Worm (Caenorhabditis elegans) whole organism, L4 larva: ENCODE data around the gene srg-6.

Experiments
- Y5F2A.4 ChIP-seq: fragments of 200-800 bp; sonication (Bioruptor generic); optimal IDR thresholded peaks from 2 replicates; lab custom pipeline; 2018; ENCODE audit warnings: mild to moderate bottlenecking, missing genetic modification characterization, missing compliant biosample characterization
- aha-1 ChIP-seq: fragments of 150-350 bp; peaks from one replicate; lab custom pipeline; 2014; ENCODE audit warnings: missing biosample characterization, missing genetic modification characterization
- ama-1 ChIP-seq: fragments of 150-350 bp; optimal IDR thresholded peaks from 2 replicates; lab custom pipeline; 2014; ENCODE audit warnings: inconsistent platforms, mixed read lengths
- attf-4 ChIP-seq: sonication (generic microtip); optimal IDR thresholded peaks from 3 replicates; lab custom pipeline; 2017; ENCODE audit warnings: missing biosample characterization, missing genetic modification characterization
- ceh-20 ChIP-seq: fragments of 200-800 bp; sonication (Bioruptor generic); IDR thresholded peaks from 2 replicates; pipeline ENCODE4 v1.3.6; 2022; ENCODE audit warnings: missing genetic modification reagents, missing genetic modification characterization, missing compliant biosample characterization
- ces-1 ChIP-seq: fragments of 150-350 bp; sonication (generic microtip); optimal IDR thresholded peaks from 4 replicates; lab custom pipeline; 2014; ENCODE audit warnings: missing biosample characterization, missing genetic modification reagents, missing genetic modification characterization
- cey-2 ChIP-seq: sonication (generic microtip); optimal IDR thresholded peaks from 3 replicates; lab custom pipeline; 2017; ENCODE audit warnings: missing genetic modification characterization, mild to moderate bottlenecking, missing compliant biosample characterization, antibody characterized with exemption, borderline replicate concordance; ENCODE audit not compliant: insufficient read depth
- daf-16 ChIP-seq, 3 experiments: sonication (generic microtip); optimal IDR thresholded peaks; 2 replicates each; lab custom pipeline; 2016 to 2017; ENCODE audit warnings: missing genetic modification characterization in 3 of 3, missing genetic modification reagents in 3 of 3, mild to moderate bottlenecking in 2 of 3, missing compliant biosample characterization in 2 of 3, missing biosample characterization in 1 of 3, moderate library complexity in 1 of 3
- dmd-6 ChIP-seq: fragments of 200-800 bp; sonication (Bioruptor generic); IDR thresholded peaks from 2 replicates; pipeline ENCODE4 v1.3.6; 2022; ENCODE audit warnings: missing genetic modification reagents, missing genetic modification characterization, missing compliant biosample characterization
- dmd-9 ChIP-seq: fragments of 200-800 bp; sonication (Bioruptor generic); IDR thresholded peaks from 2 replicates; pipeline ENCODE4 v1.3.6; 2022; ENCODE audit warnings: missing genetic modification reagents, missing genetic modification characterization, missing compliant biosample characterization
- dve-1 ChIP-seq: sonication (generic microtip); optimal IDR thresholded peaks from 2 replicates; lab custom pipeline; 2017; ENCODE audit warnings: antibody characterized with exemption, mild to moderate bottlenecking, missing genetic modification characterization, missing compliant biosample characterization; ENCODE audit not compliant: insufficient read depth
- fkh-10 ChIP-seq: fragments of 150-350 bp; optimal IDR thresholded peaks from 2 replicates; lab custom pipeline; 2014; ENCODE audit warnings: missing biosample characterization, missing genetic modification reagents, missing genetic modification characterization
- hlh-11 ChIP-seq: fragments of 200-800 bp; sonication (Bioruptor generic); optimal IDR thresholded peaks from 2 replicates; lab custom pipeline; 2018; ENCODE audit warnings: mild to moderate bottlenecking, missing genetic modification characterization, missing compliant biosample characterization
- hmg-1.1 ChIP-seq: fragments of 200-800 bp; sonication (Bioruptor generic); IDR thresholded peaks from 2 replicates; pipeline ENCODE4 v1.3.6; 2022; ENCODE audit warnings: missing genetic modification reagents, missing genetic modification characterization, missing compliant biosample characterization
- jun-1 ChIP-seq: fragments of 150-350 bp; optimal IDR thresholded peaks from 2 replicates; lab custom pipeline; 2014; ENCODE audit warnings: missing biosample characterization, missing genetic modification reagents, missing genetic modification characterization
- lin-13 ChIP-seq: fragments of 150-350 bp; optimal IDR thresholded peaks from 2 replicates; lab custom pipeline; 2014; ENCODE audit warnings: missing biosample characterization, missing genetic modification reagents, missing genetic modification characterization
- lin-15B ChIP-seq: fragments of 150-350 bp; sonication (generic microtip); optimal IDR thresholded peaks from 3 replicates; lab custom pipeline; 2014; ENCODE audit warnings: missing biosample characterization, missing genetic modification characterization
- lir-3 ChIP-seq: sonication (generic microtip); optimal IDR thresholded peaks from 2 replicates; lab custom pipeline; 2016; ENCODE audit warnings: mild to moderate bottlenecking, missing genetic modification characterization, missing compliant biosample characterization
- mep-1 ChIP-seq: fragments of 150-350 bp; sonication (generic microtip); optimal IDR thresholded peaks from 3 replicates; lab custom pipeline; 2014; ENCODE audit warnings: missing biosample characterization, missing genetic modification characterization
- mes-2 ChIP-seq: sonication (generic microtip); optimal IDR thresholded peaks from 2 replicates; lab custom pipeline; 2016; ENCODE audit warnings: missing genotype, mild to moderate bottlenecking, missing genetic modification characterization, missing compliant biosample characterization; ENCODE audit not compliant: poor library complexity, severe bottlenecking
- mxl-3 ChIP-seq: fragments of 200-800 bp; sonication (Bioruptor generic); optimal IDR thresholded peaks from 2 replicates; lab custom pipeline; 2018; ENCODE audit warnings: mild to moderate bottlenecking, missing genetic modification characterization, missing compliant biosample characterization
- nhr-11 ChIP-seq: fragments of 150-350 bp; optimal IDR thresholded peaks from 2 replicates; lab custom pipeline; 2014; ENCODE audit warnings: missing biosample characterization, missing genetic modification characterization
- nhr-237 ChIP-seq: sonication (generic microtip); optimal IDR thresholded peaks from 2 replicates; lab custom pipeline; 2017; ENCODE audit warnings: missing biosample characterization, missing genetic modification characterization
- nhr-48 ChIP-seq: sonication (generic microtip); optimal IDR thresholded peaks from 2 replicates; lab custom pipeline; 2016; ENCODE audit warnings: mild to moderate bottlenecking, missing genetic modification characterization, missing compliant biosample characterization
- nhr-6 ChIP-seq: fragments of 150-350 bp; optimal IDR thresholded peaks from 2 replicates; lab custom pipeline; 2014; ENCODE audit warnings: missing biosample characterization, missing genetic modification characterization
- php-3 ChIP-seq: fragments of 200-800 bp; sonication (Bioruptor generic); IDR thresholded peaks from 2 replicates; pipeline ENCODE4 v1.3.6; 2022; ENCODE audit warnings: missing genetic modification reagents, missing genetic modification characterization, missing compliant biosample characterization
- pqm-1 ChIP-seq: sonication (generic microtip); optimal IDR thresholded peaks from 2 replicates; lab custom pipeline; 2017; ENCODE audit warnings: missing biosample characterization, missing genetic modification characterization
- set-16 ChIP-seq: fragments of 200-800 bp; sonication (Bioruptor generic); IDR thresholded peaks from 2 replicates; pipeline ENCODE4 v1.3.6; 2022; ENCODE audit warnings: missing genetic modification reagents, missing genetic modification characterization, missing compliant biosample characterization
- spr-1 ChIP-seq: sonication (generic microtip); optimal IDR thresholded peaks from 2 replicates; lab custom pipeline; 2016; ENCODE audit warnings: mild to moderate bottlenecking, missing genetic modification characterization, missing compliant biosample characterization
- spr-3 ChIP-seq: fragments of 200-800 bp; sonication (Bioruptor generic); optimal IDR thresholded peaks from 2 replicates; lab custom pipeline; 2018; ENCODE audit warnings: mild to moderate bottlenecking, missing genetic modification characterization, missing compliant biosample characterization
- tra-1 ChIP-seq: fragments of 200-800 bp; sonication (Bioruptor generic); IDR thresholded peaks from 2 replicates; pipeline ENCODE4 v1.3.6; 2022; ENCODE audit warnings: missing genetic modification reagents, missing genetic modification characterization, missing compliant biosample characterization
- unc-62 ChIP-seq, 3 experiments: fragments of 150-350 bp in 1 of 3; sonication (generic microtip); optimal IDR thresholded peaks in 2 of 3; peaks in 1 of 3; 1 replicate in 1 of 3; 2 replicates in 2 of 3; lab custom pipeline; 2014 to 2017; ENCODE audit warnings: missing biosample characterization in 3 of 3, missing genetic modification characterization in 3 of 3, missing genetic modification reagents in 3 of 3, missing genotype in 1 of 3
- zfp-3 ChIP-seq: fragments of 200-800 bp; sonication (Bioruptor generic); conservative IDR thresholded peaks from 2 replicates; pipeline ENCODE4 v1.3.6; 2022; ENCODE audit warnings: missing genetic modification reagents, missing genetic modification characterization, missing compliant biosample characterization
- zip-2 ChIP-seq: fragments of 150-350 bp; optimal IDR thresholded peaks from 2 replicates; lab custom pipeline; 2014; ENCODE audit warnings: missing biosample characterization, missing genetic modification characterization
- ztf-7 ChIP-seq: fragments of 150-350 bp; optimal IDR thresholded peaks from 2 replicates; lab custom pipeline; 2014; ENCODE audit warnings: missing biosample characterization, missing genetic modification characterization

srg-6 gene

DNA sequence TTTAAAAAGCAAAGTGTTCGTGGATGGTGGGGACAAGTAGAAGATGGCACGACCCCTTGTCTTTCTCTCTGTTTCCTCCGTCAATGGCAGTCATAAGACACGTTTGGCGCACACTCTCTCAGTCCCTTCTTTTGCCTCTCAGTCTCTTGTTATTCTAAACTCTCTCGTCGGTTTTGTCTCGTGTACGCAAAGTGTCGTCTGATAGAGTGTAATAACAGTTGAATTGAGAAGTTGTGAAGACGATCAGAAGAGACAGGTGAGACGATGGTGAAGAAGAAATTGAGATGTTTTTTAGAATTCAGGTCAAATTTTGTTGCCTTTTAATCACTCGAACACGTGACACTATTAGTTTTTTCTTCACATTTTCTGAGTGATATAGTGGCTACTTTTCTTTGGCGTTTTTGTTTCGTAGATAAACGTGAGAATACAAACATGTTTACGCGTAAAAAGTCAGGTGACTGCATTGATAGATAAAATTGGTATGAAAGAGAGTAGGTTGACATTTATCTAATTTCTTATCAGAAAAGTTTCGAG, 37.4 kb upstream of the srg-6 start, which contains the start of gene F47D12.9 (continued):
- TF ChIP-seq dve-1 (tag; lab: Kevin White, UChicago): peak; percentile 83
- peak; percentile 12 for TF ChIP-seq zip-2 (tag; lab: Kevin White, UChicago)
- TF ChIP-seq mes-2 (tag; lab: Kevin White, UChicago): peak; percentile 71
- peak; percentile 72 for TF ChIP-seq nhr-11 (tag; lab: Kevin White, UChicago)
- TF ChIP-seq dmd-9 (GFP tag; lab: Robert Waterston, UW): 0 out of 2 replicates have a peak, but pooled peaks have one; percentile 19
- TF ChIP-seq attf-4 (tag; lab: Kevin White, UChicago): no peak
- peak; percentile 45 for TF ChIP-seq pqm-1
- no peak for TF ChIP-seq nhr-237 (tag; lab: Kevin White, UChicago)
- peak; percentile 71 for TF ChIP-seq nhr-48
- peak; percentile 18; the same call in 1 of the 2 replicates for TF ChIP-seq set-16
- TF ChIP-seq lin-13 (GFP tag; lab: Kevin White, UChicago): peak; percentile 71
- TF ChIP-seq cey-2 (tag; lab: Kevin White, UChicago): peak; percentile 11
- peak; percentile 73; the same call in 1 of the 2 replicates for TF ChIP-seq dmd-6 (GFP tag; lab: Robert Waterston, UW)
- no peak for TF ChIP-seq Y5F2A.4 (GFP tag; lab: Kevin White, UChicago)
- TF ChIP-seq mxl-3 (GFP tag; lab: Kevin White, UChicago): peak; percentile 88
- peak; percentile 12 for TF ChIP-seq jun-1 (tag; lab: Kevin White, UChicago)
- TF ChIP-seq spr-1 (tag; lab: Kevin White, UChicago): no peak
- no peak for TF ChIP-seq spr-3
- peak; percentile 80 for TF ChIP-seq hmg-1.1 (GFP tag; lab: Robert Waterston, UW)
- TF ChIP-seq nhr-6 (tag; lab: Kevin White, UChicago): peak; percentile 89
- peak; percentile 4 for TF ChIP-seq ztf-7 (tag; lab: Kevin White, UChicago)
- no peak; the same call in none of the 2 replicates for TF ChIP-seq tra-1 (GFP tag; lab: Robert Waterston, UW)
- peak; percentile 82 for TF ChIP-seq php-3 (GFP tag; lab: Robert Waterston, UW)
- TF ChIP-seq zfp-3 (GFP tag; lab: Robert Waterston, UW): 0 out of 2 replicates have a peak, but pooled peaks have one; percentile 5
- TF ChIP-seq ces-1 (GFP tag; lab: Kevin White, UChicago): no peak
- peak; percentile 90 for TF ChIP-seq hlh-11 (tag; lab: Kevin White, UChicago)
- peak; percentile 81 for TF ChIP-seq mep-1 (tag; lab: Kevin White, UChicago)
- TF ChIP-seq daf-16 (GFP tag; optimal IDR thresholded peaks at IDR 0.05; lab: Kevin White, UChicago): peak; percentile 73 to 93
- TF ChIP-seq daf-16 (tag; optimal IDR thresholded peaks at IDR 0.05; lab: Kevin White, UChicago): peak; percentile 92

DNA sequence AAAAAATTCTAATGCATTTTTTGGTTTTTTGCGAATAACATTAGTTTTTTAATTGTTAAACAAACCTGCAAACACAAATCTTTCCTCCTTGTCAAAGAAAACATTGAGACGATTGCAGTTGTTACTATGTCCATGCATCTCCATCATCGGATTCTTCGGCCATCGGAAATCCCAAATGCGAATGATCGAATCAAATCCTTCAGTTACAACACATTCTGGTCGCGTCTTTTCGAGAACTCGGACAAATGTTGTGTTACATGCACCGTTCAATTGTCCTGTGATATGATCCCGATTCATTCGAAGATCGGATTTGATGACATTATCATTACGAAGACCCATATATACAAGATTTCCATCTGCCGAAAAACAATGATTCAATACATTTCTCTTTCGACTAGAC, 34.5 kb upstream of the srg-6 start:
- TF ChIP-seq aha-1 (tag; lab: Kevin White, UChicago) (peak; percentile 98), lin-15B (no peak), ama-1 (lab: Kevin White, UChicago) (peak; percentile 5)

DNA sequence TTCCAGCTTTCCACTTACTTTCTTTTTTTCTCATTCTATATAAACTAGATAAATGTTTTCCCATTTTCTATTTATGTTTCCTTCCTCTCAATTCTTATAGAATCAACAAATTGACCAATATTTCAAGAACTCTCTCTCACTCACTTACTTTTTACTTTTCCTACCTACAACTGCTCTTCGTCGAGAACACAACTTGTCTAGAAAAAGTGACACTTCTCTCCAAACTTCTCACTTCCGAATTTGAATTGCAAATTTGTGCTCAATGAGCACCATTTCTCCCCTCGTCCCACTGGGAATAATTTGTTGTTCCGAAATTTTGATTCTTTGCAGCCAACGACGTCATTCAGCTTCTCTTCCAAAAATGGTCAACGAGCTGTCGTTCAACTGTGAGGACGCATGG, 32.3 kb upstream of the srg-6 start, which contains the start of gene F47D12.3:
Gene F47D12.3 (plus strand): TSS at position 331 of the 400 bp plus-strand sequence.
- no peak for TF ChIP-seq lir-3 (tag; lab: Kevin White, UChicago)
- peak in 1 of 2 experiments; percentile 97 for TF ChIP-seq unc-62 (GFP tag; optimal IDR thresholded peaks at IDR 0.05 in 1 of 2; lab: Kevin White, UChicago)
- no peak for TF ChIP-seq unc-62 (tag; optimal IDR thresholded peaks at IDR 0.05; lab: Kevin White, UChicago)
- TF ChIP-seq ceh-20: peak; percentile 18; the same call in 1 of the 2 replicates

DNA sequence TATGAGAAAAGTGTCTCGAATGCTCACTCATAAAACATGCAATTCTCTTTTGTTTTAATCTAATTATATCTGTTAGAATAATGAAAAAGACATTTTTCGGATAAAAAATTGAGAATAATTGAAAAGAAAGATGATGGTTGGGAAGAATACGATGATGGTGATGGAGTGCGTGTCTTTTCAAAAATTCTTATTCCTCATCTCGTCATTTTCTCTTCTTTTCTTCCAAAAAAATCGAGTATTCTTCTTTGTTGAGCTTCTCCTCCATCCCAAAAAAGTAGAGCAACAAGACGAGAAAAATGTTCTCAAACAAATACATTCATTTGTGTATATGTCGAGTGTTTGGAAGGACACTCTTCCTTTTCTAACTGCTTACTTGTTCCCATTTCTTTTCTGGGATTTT, 31.8 kb upstream of the srg-6 start:
- TF ChIP-seq fkh-10 (GFP tag; lab: Kevin White, UChicago) (peak; percentile 20), mes-2 (tag; lab: Kevin White, UChicago) (no peak), unc-62 (GFP tag; optimal IDR thresholded peaks at IDR 0.05 in 1 of 2; lab: Kevin White, UChicago) (peak in 1 of 2 experiments; percentile 91), unc-62 (tag; optimal IDR thresholded peaks at IDR 0.05; lab: Kevin White, UChicago) (no peak)
